Fruit fly (Drosophila melanogaster): ENCODE data around the gene RhoGAP16F.

dm6 chrX:18082674-18083073 lies 10.3 kb upstream of the RhoGAP16F start:
- TF ChIP-seq spab (GFP tag; optimal IDR thresholded peaks at IDR 0.05): no peak
- no peak for TF ChIP-seq CG8319 (GFP tag; optimal IDR thresholded peaks at IDR 0.05)
- TF ChIP-seq OdsH (GFP tag; optimal IDR thresholded peaks at IDR 0.05): no peak
- TF ChIP-seq dac (GFP tag; optimal IDR thresholded peaks at IDR 0.05): no peak
- TF ChIP-seq CG31627 (GFP tag; optimal IDR thresholded peaks at IDR 0.05): no peak
- no peak for TF ChIP-seq cyc (GFP tag; optimal IDR thresholded peaks at IDR 0.05)
- no peak for TF ChIP-seq Ets21C (GFP tag; optimal IDR thresholded peaks at IDR 0.05)
- no peak for TF ChIP-seq vri (GFP tag; optimal IDR thresholded peaks at IDR 0.05)
- no peak for TF ChIP-seq fd85E (GFP tag; optimal IDR thresholded peaks at IDR 0.05)
- no peak for TF ChIP-seq CG3032 (tag; optimal IDR thresholded peaks at IDR 0.05)

Measured in whole organism, prepupa.